Worm (Caenorhabditis elegans): Measurements from ENCODE around the gene gadr-2.

gadr-2 gene

DNA sequence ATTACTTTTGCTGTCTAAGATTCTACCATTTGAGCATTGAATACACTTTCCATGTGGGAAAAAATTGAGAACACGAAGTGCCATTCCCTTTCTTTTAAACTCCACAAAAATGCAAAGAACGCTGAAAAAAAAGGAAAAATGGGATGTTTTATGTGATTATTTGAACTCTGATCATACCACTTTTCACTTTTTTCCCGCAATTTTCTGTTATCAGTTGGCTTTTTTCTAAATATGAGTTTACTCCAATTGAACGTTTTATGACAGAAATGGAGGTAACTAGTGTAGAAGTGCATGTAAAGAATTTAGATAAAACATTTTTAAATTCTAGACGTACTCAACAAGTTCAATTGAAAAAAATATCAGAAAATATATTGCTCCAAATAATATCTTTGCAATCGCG, 43.5 kb downstream of the gadr-2 start:
- TF ChIP-seq nhr-12 (tag; optimal IDR thresholded peaks at IDR 0.05) (no peak), elt-1 (tag; optimal IDR thresholded peaks at IDR 0.05; ENCODE audit: borderline replicate concordance, insufficient read depth) (no peak), ham-2 (GFP tag; optimal IDR thresholded peaks at IDR 0.05) (no peak), lin-32 (GFP tag; optimal IDR thresholded peaks at IDR 0.05) (no peak), ces-1 (GFP tag; optimal IDR thresholded peaks at IDR 0.05) (no peak), unc-62 (GFP tag; optimal IDR thresholded peaks at IDR 0.05) (no peak), ceh-43 (GFP tag; optimal IDR thresholded peaks at IDR 0.05) (no peak), bed-3 (GFP tag; optimal IDR thresholded peaks at IDR 0.05) (no peak), mab-5 (tag; optimal IDR thresholded peaks at IDR 0.05) (no peak), unc-120 (tag; optimal IDR thresholded peaks at IDR 0.05; ENCODE audit: poor library complexity, severe bottlenecking) (no peak), nhr-237 (tag; optimal IDR thresholded peaks at IDR 0.05) (no peak), blmp-1 (tag; optimal IDR thresholded peaks at IDR 0.05) (no peak), pha-4 (tag; optimal IDR thresholded peaks at IDR 0.05) (no peak), unc-39 (tag; optimal IDR thresholded peaks at IDR 0.05) (no peak), nhr-2 (tag; optimal IDR thresholded peaks at IDR 0.05) (no peak), lsy-2 (tag; optimal IDR thresholded peaks at IDR 0.05) (no peak), zip-8 (tag; optimal IDR thresholded peaks at IDR 0.05) (no peak), ceh-83 (GFP tag; optimal IDR thresholded peaks at IDR 0.05) (no peak), mep-1 (tag; optimal IDR thresholded peaks at IDR 0.05) (no peak), drap-1 (GFP tag; optimal IDR thresholded peaks at IDR 0.05) (no peak)

DNA sequence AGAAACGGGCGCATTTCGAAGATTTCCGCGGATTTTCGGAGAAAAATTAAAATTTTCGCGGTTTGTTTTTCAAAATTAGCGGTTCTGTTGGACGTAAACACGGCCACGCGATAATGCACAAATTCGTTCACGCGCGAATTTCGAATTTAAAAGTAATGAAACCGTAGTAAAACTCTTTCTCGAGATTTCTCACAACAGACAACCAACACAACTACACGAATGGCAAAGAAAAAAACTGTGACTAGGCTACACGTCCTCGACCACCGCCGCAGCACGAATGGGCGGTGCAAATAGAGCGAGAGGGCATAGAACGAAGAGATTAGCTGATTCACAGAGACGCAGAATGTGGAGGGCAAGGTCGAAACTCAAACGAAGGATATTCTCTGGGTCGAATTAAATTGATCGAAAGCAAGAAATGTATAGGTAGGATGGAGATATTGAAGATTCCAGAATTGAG, 44.0 kb downstream of the gadr-2 start, which contains the start of gene idh-1:
TSS of gene idh-1 (minus strand) at position 228 of the 457 bp plus-strand sequence.
- TF ChIP-seq sem-2 (GFP tag; optimal IDR thresholded peaks at IDR 0.05) (no peak), ces-1 (GFP tag; optimal IDR thresholded peaks at IDR 0.05) (no peak)

DNA sequence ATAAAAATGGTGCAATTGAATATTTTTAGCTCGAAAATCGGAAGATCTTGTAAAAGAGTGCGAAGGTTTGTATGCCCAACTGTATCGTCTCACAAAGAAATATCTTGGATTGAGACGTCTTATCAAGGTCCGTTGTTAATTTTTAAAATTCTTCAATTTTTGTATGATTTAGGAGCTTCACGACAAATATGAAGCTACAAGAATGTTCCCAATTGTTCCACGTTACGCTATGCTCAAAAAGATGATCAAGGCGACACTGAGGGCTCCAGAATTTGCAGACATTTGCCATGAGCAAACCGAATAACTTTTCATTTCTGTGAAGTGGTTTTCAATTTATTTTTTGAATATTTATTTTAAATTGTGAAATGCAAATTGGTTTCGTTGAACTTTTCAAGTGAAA, 46.2 kb downstream of the gadr-2 start:
- TF ChIP-seq elt-1 (tag; optimal IDR thresholded peaks at IDR 0.05; ENCODE audit: borderline replicate concordance, insufficient read depth) (no peak), nhr-2 (tag; optimal IDR thresholded peaks at IDR 0.05) (no peak), mep-1 (tag; optimal IDR thresholded peaks at IDR 0.05) (no peak), snpc-4 (tag; optimal IDR thresholded peaks at IDR 0.05) (no peak)

DNA sequence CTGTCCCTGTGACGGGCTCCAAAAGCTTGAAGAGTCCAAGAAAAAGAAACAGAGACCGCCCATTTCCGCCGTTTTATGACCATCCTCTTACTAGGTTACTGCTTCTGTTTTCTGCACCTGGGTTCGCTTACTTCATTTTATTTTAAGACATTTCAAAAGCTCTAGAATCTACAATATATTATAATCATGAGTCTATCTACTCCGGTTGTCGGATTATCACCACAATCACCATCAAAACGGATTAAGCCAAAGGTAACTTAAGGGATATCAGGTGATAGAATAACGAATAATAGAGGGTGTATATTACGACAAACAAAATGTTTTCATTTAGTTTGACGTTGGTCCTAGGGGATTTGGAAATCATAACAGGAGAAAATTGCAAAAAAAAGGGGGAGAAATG, 52.6 kb downstream of the gadr-2 start:
- no peak for TF ChIP-seq nhr-76 (tag; optimal IDR thresholded peaks at IDR 0.05)
- no peak for TF ChIP-seq cnd-1 (tag; optimal IDR thresholded peaks at IDR 0.05)
- no peak for TF ChIP-seq lsy-2 (tag; optimal IDR thresholded peaks at IDR 0.05)
- TF ChIP-seq tbx-8 (GFP tag; optimal IDR thresholded peaks at IDR 0.05) = no peak
- TF ChIP-seq drap-1 (GFP tag; optimal IDR thresholded peaks at IDR 0.05) = no peak
- no peak for TF ChIP-seq nhr-12 (tag; optimal IDR thresholded peaks at IDR 0.05)
- no peak for TF ChIP-seq elt-3 (tag; optimal IDR thresholded peaks at IDR 0.05)
- no peak for TF ChIP-seq ham-2 (GFP tag; optimal IDR thresholded peaks at IDR 0.05)
- no peak for TF ChIP-seq lin-32 (GFP tag; optimal IDR thresholded peaks at IDR 0.05)
- no peak for TF ChIP-seq sem-2 (GFP tag; optimal IDR thresholded peaks at IDR 0.05)
- TF ChIP-seq ces-1 (GFP tag; optimal IDR thresholded peaks at IDR 0.05) = no peak
- no peak for TF ChIP-seq ztf-11 (tag; optimal IDR thresholded peaks at IDR 0.05)
- no peak for TF ChIP-seq ceh-83 (GFP tag; optimal IDR thresholded peaks at IDR 0.05)
- TF ChIP-seq nhr-2 (tag; optimal IDR thresholded peaks at IDR 0.05) = no peak
- no peak for TF ChIP-seq snpc-4 (tag; optimal IDR thresholded peaks at IDR 0.05)
- no peak for TF ChIP-seq mls-2 (tag; optimal IDR thresholded peaks at IDR 0.05)

Data from whole organism, mixed stage, embryonic.